Worm (Caenorhabditis elegans) whole organism, L4/young adult: ENCODE data around the gene glr-4.

Experiments used
- W03F9.2 ChIP-seq: fragments of 150-350 bp; optimal IDR thresholded peaks from 2 replicates; lab custom pipeline; 2014; ENCODE audit warnings: missing biosample characterization, missing genetic modification characterization
- dao-5 ChIP-seq: sonication (generic microtip); optimal IDR thresholded peaks from 2 replicates; lab custom pipeline; 2016; ENCODE audit warnings: missing genotype, missing genetic modification characterization, moderate library complexity, missing compliant biosample characterization
- him-1 ChIP-seq: sonication (generic microtip); optimal IDR thresholded peaks from 2 replicates; lab custom pipeline; 2016; ENCODE audit warnings: missing genotype, missing genetic modification reagents, missing genetic modification characterization, missing compliant biosample characterization

Gene glr-4

ce11 chrII:7794222-7794621 lies at the start of gene glr-4:
glr-4 (minus strand) TSS chrII:7794322.
- TF ChIP-seq him-1 (tag; lab: Kevin White, UChicago): no peak
- no peak for TF ChIP-seq W03F9.2 (tag; lab: Kevin White, UChicago)
- no peak for TF ChIP-seq dao-5 (tag; lab: Kevin White, UChicago)

DNA sequence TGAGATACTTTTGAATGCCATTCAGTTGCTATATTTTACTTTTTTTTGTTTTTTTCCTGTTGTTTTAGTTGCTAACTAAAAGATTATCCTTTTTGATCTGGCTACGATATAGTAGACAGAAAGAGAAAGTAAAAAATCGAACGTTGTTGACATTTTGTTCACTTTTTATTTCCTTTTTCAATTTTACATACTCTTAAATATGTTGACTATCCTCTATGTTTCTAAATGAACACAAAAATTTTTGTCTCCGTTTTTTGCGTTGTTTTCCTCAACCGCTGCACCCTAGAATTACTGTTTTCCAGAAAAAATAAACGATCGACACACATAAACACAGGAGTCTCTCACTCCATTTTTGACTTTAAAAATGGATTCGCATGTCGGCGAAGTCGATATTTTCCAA lies 47.9 kb upstream of the glr-4 start, which contains the start of gene klp-3:
klp-3 (plus strand) TSS at position 301 of the 400 bp plus-strand sequence.
- TF ChIP-seq dao-5 (tag; lab: Kevin White, UChicago): no peak
- TF ChIP-seq him-1 (tag; lab: Kevin White, UChicago): no peak
- no peak for TF ChIP-seq W03F9.2 (tag; lab: Kevin White, UChicago)

DNA sequence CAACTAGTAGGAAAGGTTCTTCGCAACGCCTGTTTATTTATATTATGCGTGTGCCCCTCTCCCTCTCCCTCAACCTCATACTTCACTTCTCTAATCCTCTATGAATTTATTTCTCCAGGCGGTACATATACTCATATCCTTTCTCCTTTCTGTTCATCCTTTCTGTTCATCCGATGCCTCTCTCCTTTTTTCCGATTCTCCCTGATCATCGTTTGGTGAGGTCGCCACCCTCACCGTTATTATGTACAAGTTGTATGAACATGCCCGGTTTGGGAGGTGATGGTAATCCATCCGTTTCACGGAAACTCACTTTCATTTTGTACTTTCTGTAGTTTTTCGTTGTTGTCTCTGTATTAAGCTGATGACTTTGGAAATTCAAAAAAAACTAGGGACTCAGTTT lies 45.6 kb upstream of the glr-4 start:
- no peak for TF ChIP-seq him-1 (tag; lab: Kevin White, UChicago)
- TF ChIP-seq dao-5 (tag; lab: Kevin White, UChicago): no peak
- TF ChIP-seq W03F9.2 (tag; lab: Kevin White, UChicago): no peak

- TF ChIP-seq dao-5 (tag; lab: Kevin White, UChicago): no peak
- TF ChIP-seq him-1 (tag; lab: Kevin White, UChicago): no peak
Observed at ce11 chrII:7838661-7839060, 44.5 kb upstream of the glr-4 start.

- TF ChIP-seq W03F9.2 (tag; lab: Kevin White, UChicago): no peak
- TF ChIP-seq dao-5 (tag; lab: Kevin White, UChicago): no peak
- TF ChIP-seq him-1 (tag; lab: Kevin White, UChicago): no peak
Observed at ce11 chrII:7836613-7837226, 42.6 kb upstream of the glr-4 start.

DNA sequence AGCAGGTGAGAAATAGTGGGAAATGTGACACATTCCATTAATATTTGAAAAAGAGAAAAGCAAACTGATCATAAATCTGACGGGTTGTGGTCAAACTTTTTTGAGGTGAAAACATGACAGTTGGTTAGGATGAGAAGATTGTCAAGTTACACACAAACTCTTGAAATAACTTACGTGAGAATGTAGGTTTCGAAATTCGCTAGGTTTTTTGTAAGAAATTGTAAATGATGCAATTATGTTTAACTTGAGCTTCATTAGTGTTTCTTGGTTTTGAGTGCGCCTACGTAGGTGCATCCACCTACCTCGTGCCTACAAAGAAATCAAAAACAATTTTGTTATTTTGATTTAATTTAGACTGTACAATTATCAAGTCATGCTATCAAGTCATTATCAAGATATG lies 41.2 kb upstream of the glr-4 start, which contains the start of gene cex-2:
cex-2 (minus strand) TSS at position 101 of the 400 bp plus-strand sequence.
- no peak for TF ChIP-seq him-1 (tag; lab: Kevin White, UChicago)

DNA sequence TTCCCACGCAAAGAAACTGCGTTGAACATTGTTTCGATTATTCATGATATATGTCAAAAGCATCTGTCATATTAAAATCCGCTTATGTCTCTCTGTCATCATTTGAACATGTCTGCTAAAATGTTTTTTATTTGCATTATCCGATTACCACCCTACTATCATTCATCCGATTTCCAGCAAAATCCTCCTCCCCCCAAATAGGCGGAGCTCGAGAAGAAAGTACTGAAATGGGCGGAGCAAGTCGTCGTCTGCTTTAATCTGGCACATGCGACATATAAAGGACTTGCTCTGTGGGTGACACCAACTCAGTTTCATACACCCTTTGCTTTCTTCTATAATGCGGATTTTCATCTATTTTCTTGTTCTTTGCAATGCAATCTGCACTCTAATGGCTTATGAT lies 37.9 kb upstream of the glr-4 start, which contains the start of gene T09A5.14:
T09A5.14 (plus strand) TSS at position 301 of the 400 bp plus-strand sequence.
- TF ChIP-seq dao-5 (tag; lab: Kevin White, UChicago): no peak
- TF ChIP-seq him-1 (tag; lab: Kevin White, UChicago): no peak
- no peak for TF ChIP-seq W03F9.2 (tag; lab: Kevin White, UChicago)

DNA sequence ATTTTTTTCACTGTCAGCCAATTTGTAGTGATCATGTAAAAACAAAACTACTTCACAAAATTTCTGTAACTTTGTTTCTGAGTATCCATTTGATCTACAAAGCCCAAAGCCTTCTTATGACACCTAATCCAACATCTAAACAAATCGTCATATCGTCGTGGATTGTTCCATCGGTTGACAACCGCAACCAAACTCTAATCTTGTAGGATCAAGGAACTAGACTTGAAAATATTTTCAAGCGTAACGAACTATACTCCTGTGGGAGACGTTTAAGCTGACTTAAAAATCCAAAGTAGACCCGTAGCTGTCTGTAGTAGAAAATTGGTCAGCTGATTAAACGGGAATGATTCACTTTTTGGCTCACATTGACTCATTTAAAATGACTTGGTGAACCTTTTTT lies 35.5 kb upstream of the glr-4 start:
- no peak for TF ChIP-seq him-1 (tag; lab: Kevin White, UChicago)
- TF ChIP-seq W03F9.2 (tag; lab: Kevin White, UChicago): no peak
- no peak for TF ChIP-seq dao-5 (tag; lab: Kevin White, UChicago)

DNA sequence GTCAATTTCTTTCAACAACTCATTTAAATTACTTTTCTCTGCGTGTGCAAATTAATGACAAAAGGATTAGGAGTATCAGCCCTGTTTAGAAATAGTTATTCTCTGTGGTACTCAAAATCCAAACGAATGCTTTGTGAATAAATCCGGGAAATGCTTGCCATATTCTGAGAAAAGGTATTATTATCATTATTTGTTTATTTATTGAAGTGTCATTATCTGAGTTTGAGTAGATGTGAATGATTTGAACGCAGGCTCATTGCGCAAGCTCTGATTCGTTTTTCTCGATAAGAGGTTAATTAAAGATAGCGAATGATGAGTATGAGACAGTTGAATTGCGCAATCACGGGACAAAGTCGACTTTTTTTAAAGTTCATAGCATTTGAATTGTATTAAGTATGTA lies 33.8 kb upstream of the glr-4 start:
- TF ChIP-seq W03F9.2 (tag; lab: Kevin White, UChicago) (no peak), dao-5 (tag; lab: Kevin White, UChicago) (no peak), him-1 (tag; lab: Kevin White, UChicago) (no peak)

DNA sequence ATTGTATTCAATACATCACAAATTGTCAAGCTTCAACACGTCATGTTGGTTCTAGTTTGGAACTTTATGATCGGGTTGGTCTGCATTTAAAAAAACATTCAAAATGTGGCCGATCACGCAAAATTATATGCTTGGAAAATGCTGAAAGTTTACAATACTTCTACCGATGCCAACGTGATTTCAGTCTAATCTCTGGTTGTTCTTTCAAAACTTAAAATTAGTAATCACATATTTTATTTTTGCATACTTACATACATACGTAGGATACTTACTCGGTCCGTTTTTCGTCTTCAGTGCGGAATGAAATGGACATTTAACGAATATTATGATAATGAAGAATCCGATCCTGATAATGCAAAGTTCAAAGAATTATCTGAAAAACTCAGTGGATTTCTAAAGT lies 31.0 kb upstream of the glr-4 start, which contains the start of gene srw-62:
srw-62 (plus strand) TSS at position 301 of the 400 bp plus-strand sequence.
- TF ChIP-seq him-1 (tag; lab: Kevin White, UChicago): no peak
- TF ChIP-seq dao-5 (tag; lab: Kevin White, UChicago): no peak
- TF ChIP-seq W03F9.2 (tag; lab: Kevin White, UChicago): no peak

DNA sequence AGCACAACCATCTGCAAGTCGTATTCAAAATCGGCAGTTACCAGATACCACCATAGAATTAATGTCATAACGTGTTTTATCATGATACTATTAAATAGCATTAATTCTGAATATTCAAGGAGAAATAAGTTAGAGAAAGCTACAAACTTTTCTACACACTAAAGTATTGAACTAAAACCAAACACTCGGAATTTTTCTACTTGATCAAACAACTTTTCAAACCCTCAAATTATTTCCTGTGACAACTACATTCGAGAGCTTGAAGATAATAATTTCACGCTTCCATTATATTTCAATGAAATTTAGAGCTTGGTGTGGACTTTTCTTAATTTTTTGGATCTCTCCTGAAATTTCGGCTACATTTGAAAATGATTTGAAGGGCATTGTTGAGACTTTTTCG lies 28.3 kb upstream of the glr-4 start, which contains the start of gene irld-47:
irld-47 (minus strand) TSS at position 101 of the 400 bp plus-strand sequence.
- TF ChIP-seq W03F9.2 (tag; lab: Kevin White, UChicago): no peak
- no peak for TF ChIP-seq him-1 (tag; lab: Kevin White, UChicago)
- TF ChIP-seq dao-5 (tag; lab: Kevin White, UChicago): no peak

- TF ChIP-seq W03F9.2 (tag; lab: Kevin White, UChicago) (no peak), dao-5 (tag; lab: Kevin White, UChicago) (no peak), him-1 (tag; lab: Kevin White, UChicago) (no peak)
Observed at ce11 chrII:7819359-7819758, 25.2 kb upstream of the glr-4 start.

DNA sequence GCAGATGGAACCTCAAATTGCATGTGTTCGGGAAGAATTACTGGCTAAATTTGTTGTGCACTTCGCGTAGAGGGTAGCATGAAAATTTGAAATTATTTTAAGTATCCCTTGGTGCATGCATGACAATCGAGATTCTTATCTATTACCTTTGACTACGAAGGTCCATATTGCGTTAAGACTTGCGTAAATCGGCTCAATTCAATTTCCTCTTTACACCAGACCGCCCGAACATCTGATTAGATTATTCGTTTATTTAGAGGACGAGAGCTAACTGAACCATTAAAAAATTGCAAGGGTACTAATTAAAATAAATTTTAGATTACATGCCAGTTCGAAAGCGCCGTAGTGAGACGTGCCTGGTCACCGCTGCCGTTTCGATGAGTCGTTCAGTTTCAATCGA lies 23.5 kb upstream of the glr-4 start:
- TF ChIP-seq W03F9.2 (tag; lab: Kevin White, UChicago): no peak
- no peak for TF ChIP-seq him-1 (tag; lab: Kevin White, UChicago)
- TF ChIP-seq dao-5 (tag; lab: Kevin White, UChicago): no peak

DNA sequence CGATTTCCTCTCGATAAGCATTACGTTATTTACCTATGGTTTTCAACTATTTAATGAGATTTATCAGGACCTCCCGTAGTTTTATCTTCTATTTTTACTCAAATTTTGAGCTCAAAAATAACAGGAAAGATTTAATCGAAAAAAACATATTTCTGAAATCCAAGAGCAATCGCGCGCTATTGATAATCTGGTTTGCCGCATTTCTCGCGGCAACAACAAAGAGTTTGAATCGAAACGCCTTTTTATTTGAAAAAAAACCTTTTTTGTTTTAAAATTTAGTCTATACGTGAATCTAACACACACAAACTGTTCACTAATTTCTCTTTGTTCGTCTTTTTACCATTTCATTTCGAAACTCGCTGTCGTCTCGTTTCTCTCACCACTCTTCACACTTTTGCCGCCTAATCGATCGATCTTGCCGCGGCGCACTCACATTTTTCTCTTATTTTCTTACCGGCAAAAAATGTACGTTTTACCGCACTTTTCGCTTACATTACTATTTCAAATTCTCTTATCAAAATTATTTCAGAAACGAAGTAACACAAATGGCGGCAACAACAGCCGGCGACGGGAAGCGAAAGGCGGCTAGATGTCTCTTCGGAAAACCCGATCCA lies 22.1 kb upstream of the glr-4 start, which contains the start of gene cki-2:
cki-2 (plus strand) TSS at position 337 of the 614 bp plus-strand sequence.
- TF ChIP-seq dao-5 (tag; lab: Kevin White, UChicago) (no peak), him-1 (tag; lab: Kevin White, UChicago) (no peak), W03F9.2 (tag; lab: Kevin White, UChicago) (no peak)
